Fruit fly (Drosophila melanogaster): ENCODE measurements around the gene CG42458.
"Not testable (repeated sequence)": the region's sequence is repeated elsewhere in the genome, so short reads cannot be mapped to it uniquely, and the experiment has no call there.

DNA sequence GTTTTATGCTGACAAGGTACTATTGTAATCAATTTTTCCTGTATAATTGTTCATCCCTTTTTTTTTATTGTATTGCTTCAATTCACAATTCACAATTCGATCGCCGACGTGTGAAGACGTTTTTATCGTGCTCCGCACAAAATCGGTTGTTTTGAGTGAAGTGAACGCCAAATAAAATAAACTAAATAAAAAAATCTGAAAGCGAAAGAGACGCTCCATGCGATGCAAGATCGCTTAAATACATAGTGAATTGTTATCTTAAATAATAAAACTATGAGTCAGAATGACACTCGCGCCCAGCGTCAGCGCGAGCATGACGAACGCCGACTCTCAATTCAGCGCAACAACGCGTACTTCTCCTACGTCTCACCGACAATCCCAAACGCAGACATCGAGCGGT is 75.1 kb downstream of the CG42458 start, which contains the start of gene CG8539:
- not testable (repeated sequence) for TF ChIP-seq CG8478, CTCF (optimal IDR thresholded peaks at IDR 0.05)
